Worm (Caenorhabditis elegans) whole organism, L2 larva: Measurements from ENCODE around the gene mps-1.

Experiments
- C34F6.9 ChIP-seq: fragments of 150-350 bp; optimal IDR thresholded peaks from 2 replicates; lab custom pipeline; 2014; ENCODE audit warnings: missing biosample characterization, missing genetic modification characterization
- ZK546.5 ChIP-seq: sonication (generic microtip); optimal IDR thresholded peaks from 2 replicates; lab custom pipeline; 2017; ENCODE audit warnings: missing biosample characterization, missing genetic modification characterization
- ama-1 ChIP-seq: fragments of 150-350 bp; optimal IDR thresholded peaks from 2 replicates; lab custom pipeline; 2018; ENCODE audit warnings: inconsistent platforms
- blmp-1 ChIP-seq: sonication (generic microtip); optimal IDR thresholded peaks from 2 replicates; lab custom pipeline; 2017; ENCODE audit warnings: missing genetic modification characterization, mild to moderate bottlenecking, missing compliant biosample characterization, antibody characterized with exemption, moderate library complexity; ENCODE audit not compliant: insufficient read depth
- ceh-16 ChIP-seq: fragments of 150-350 bp; optimal IDR thresholded peaks from 2 replicates; lab custom pipeline; 2014; ENCODE audit warnings: missing biosample characterization, missing genetic modification characterization
- dmd-4 ChIP-seq: sonication (generic microtip); optimal IDR thresholded peaks from 2 replicates; lab custom pipeline; 2017; ENCODE audit warnings: missing biosample characterization, missing genetic modification characterization
- elt-3 ChIP-seq: sonication (generic microtip); optimal IDR thresholded peaks from 2 replicates; lab custom pipeline; 2017; ENCODE audit warnings: missing biosample characterization, missing genetic modification characterization
- fos-1 ChIP-seq: fragments of 150-350 bp; optimal IDR thresholded peaks from 2 replicates; lab custom pipeline; 2014; ENCODE audit warnings: missing biosample characterization, missing genetic modification characterization
- mbf-1 ChIP-seq: sonication (generic microtip); optimal IDR thresholded peaks from 2 replicates; lab custom pipeline; 2017; ENCODE audit warnings: missing biosample characterization, missing genetic modification characterization
- nhr-237 ChIP-seq: fragments of 150-350 bp; optimal IDR thresholded peaks from 2 replicates; lab custom pipeline; 2014; ENCODE audit warnings: missing biosample characterization, missing genetic modification characterization
- snpc-4 ChIP-seq: fragments of 150-350 bp; optimal IDR thresholded peaks from 2 replicates; lab custom pipeline; 2014; ENCODE audit warnings: missing biosample characterization, missing genetic modification characterization
- unc-39 ChIP-seq: fragments of 150-350 bp; optimal IDR thresholded peaks from 2 replicates; lab custom pipeline; 2014; ENCODE audit warnings: missing biosample characterization, missing genetic modification characterization
- zag-1 ChIP-seq: fragments of 150-350 bp; optimal IDR thresholded peaks from 2 replicates; lab custom pipeline; 2014; ENCODE audit warnings: missing biosample characterization, missing genetic modification characterization
- ztf-11 ChIP-seq: sonication (generic microtip); optimal IDR thresholded peaks from 2 replicates; lab custom pipeline; 2017; ENCODE audit warnings: missing biosample characterization, missing genetic modification characterization

DNA sequence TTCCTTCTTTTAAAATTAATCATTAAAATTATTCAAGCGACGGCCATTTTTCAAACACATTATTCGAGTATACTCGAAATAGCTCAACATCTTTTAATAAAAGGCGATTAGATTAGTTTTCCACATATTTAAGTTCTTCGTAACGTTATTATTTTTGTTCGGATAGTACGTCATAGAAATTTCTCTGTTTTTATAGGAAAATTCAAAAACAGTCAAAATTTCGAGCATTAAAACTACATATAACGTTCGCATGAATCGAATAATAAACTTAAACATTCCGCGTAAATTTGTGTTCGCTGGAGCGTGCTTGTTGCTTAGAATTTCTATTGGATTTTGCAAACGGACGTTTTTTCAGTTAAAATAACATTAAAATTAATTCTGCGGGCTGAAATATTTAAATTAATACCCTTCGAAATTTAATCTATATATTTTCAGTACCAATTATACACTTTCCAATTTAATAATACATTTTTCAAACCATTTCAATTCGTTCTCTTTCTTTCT, 48.9 kb downstream of the mps-1 start, which contains the start of gene blos-4:
- TF ChIP-seq unc-39 = no peak
- no peak for TF ChIP-seq nhr-237 (tag; lab: Kevin White, UChicago)
- no peak for TF ChIP-seq blmp-1 (tag; lab: Kevin White, UChicago)
- TF ChIP-seq snpc-4 (tag; lab: Kevin White, UChicago) = no peak
- no peak for TF ChIP-seq mbf-1 (tag; lab: Kevin White, UChicago)
- TF ChIP-seq fos-1 (tag; lab: Kevin White, UChicago) = no peak
- TF ChIP-seq ZK546.5 (tag; lab: Kevin White, UChicago) = no peak
- no peak for TF ChIP-seq C34F6.9
- no peak for TF ChIP-seq ceh-16 (tag; lab: Kevin White, UChicago)
- TF ChIP-seq ama-1 (lab: Kevin White, UChicago) = no peak
- TF ChIP-seq elt-3 (tag; lab: Kevin White, UChicago) = no peak
- TF ChIP-seq dmd-4 = no peak
- TF ChIP-seq zag-1 = no peak
- TF ChIP-seq ztf-11 (tag; lab: Kevin White, UChicago) = no peak
